Fruit fly (Drosophila melanogaster) whole organism, pupa: ENCODE measurements around the gene hgo.

Experiments
- CG10348 ChIP-seq: fragments of 200-800 bp; sonication (Bioruptor generic); IDR thresholded peaks from 2 replicates; pipeline ENCODE4 v1.3.6; 2022; ENCODE audit warnings: missing biosample characterization, missing genetic modification characterization
- CG12605 ChIP-seq: fragments of 200-800 bp; sonication (Bioruptor generic); IDR thresholded peaks from 2 replicates; pipeline ENCODE4 v1.3.6; 2022; ENCODE audit warnings: missing biosample characterization, missing genetic modification characterization
- CG13204 ChIP-seq: fragments of 200-800 bp; sonication (Bioruptor generic); optimal IDR thresholded peaks from 2 replicates; lab custom pipeline; 2018; ENCODE audit warnings: missing biosample characterization, mild to moderate bottlenecking, missing genetic modification characterization, moderate library complexity
- CG14655 ChIP-seq: fragments of 200-800 bp; sonication (Bioruptor generic); optimal IDR thresholded peaks from 3 replicates; lab custom pipeline; 2017; ENCODE audit warnings: mild to moderate bottlenecking, missing biosample characterization, missing genetic modification reagents, missing genetic modification characterization
- CG15710 ChIP-seq: fragments of 200-800 bp; sonication (Bioruptor generic); optimal IDR thresholded peaks from 2 replicates; lab custom pipeline; 2018; ENCODE audit warnings: missing biosample characterization, mild to moderate bottlenecking, missing genetic modification characterization, moderate library complexity
- CG17806 ChIP-seq: fragments of 200-800 bp; sonication (Bioruptor generic); optimal IDR thresholded peaks from 2 replicates; lab custom pipeline; 2018; ENCODE audit warnings: missing biosample characterization, mild to moderate bottlenecking, missing genetic modification characterization, moderate library complexity
- CG32121 ChIP-seq: fragments of 200-800 bp; sonication (Bioruptor generic); IDR thresholded peaks from 2 replicates; pipeline ENCODE4 v1.3.6; 2022; ENCODE audit warnings: missing biosample characterization, missing genetic modification characterization
- CG34367 ChIP-seq: fragments of 200-800 bp; sonication (Bioruptor generic); optimal IDR thresholded peaks from 2 replicates; lab custom pipeline; 2018; ENCODE audit warnings: missing biosample characterization, mild to moderate bottlenecking, missing genetic modification characterization
- CG4496 ChIP-seq: fragments of 200-800 bp; sonication (Bioruptor generic); IDR thresholded peaks from 3 replicates; pipeline ENCODE4 v1.3.6; 2022; ENCODE audit warnings: missing biosample characterization, missing genetic modification characterization
- CG8159 ChIP-seq: fragments of 200-800 bp; sonication (Bioruptor generic); optimal IDR thresholded peaks from 3 replicates; lab custom pipeline; 2018; ENCODE audit warnings: missing biosample characterization, mild to moderate bottlenecking, missing genetic modification characterization, moderate library complexity
- CG8301 ChIP-seq: fragments of 200-800 bp; sonication (Bioruptor generic); optimal IDR thresholded peaks from 2 replicates; lab custom pipeline; 2018; ENCODE audit warnings: missing biosample characterization, mild to moderate bottlenecking, missing genetic modification characterization
- CG9948 ChIP-seq: fragments of 200-800 bp; sonication (Bioruptor generic); optimal IDR thresholded peaks from 2 replicates; lab custom pipeline; 2018; ENCODE audit warnings: missing biosample characterization, mild to moderate bottlenecking, missing genetic modification characterization, moderate library complexity
- D1 ChIP-seq: fragments of 200-800 bp; sonication (Bioruptor generic); optimal IDR thresholded peaks from 2 replicates; lab custom pipeline; 2018; ENCODE audit warnings: missing biosample characterization, mild to moderate bottlenecking, missing genetic modification characterization, moderate library complexity
- EcR ChIP-seq: fragments of 200-800 bp; sonication (Bioruptor generic); optimal IDR thresholded peaks from 3 replicates; lab custom pipeline; 2019; ENCODE audit warnings: missing biosample characterization, missing genetic modification characterization, mild to moderate bottlenecking, moderate library complexity, missing genetic modification reagents
- Ets98B ChIP-seq: fragments of 200-800 bp; sonication (Bioruptor generic); IDR thresholded peaks from 2 replicates; pipeline ENCODE4 v1.3.6; 2022; ENCODE audit warnings: missing biosample characterization, missing genetic modification characterization
- Pif1A ChIP-seq: fragments of 200-800 bp; sonication (Bioruptor generic); optimal IDR thresholded peaks from 3 replicates; lab custom pipeline; 2016; ENCODE audit warnings: missing biosample characterization, missing genetic modification characterization
- Pif1B ChIP-seq: fragments of 200-800 bp; sonication (Bioruptor generic); optimal IDR thresholded peaks from 3 replicates; lab custom pipeline; 2016; ENCODE audit warnings: missing biosample characterization, missing genetic modification characterization
- Snoo ChIP-seq: fragments of 200-800 bp; sonication (Bioruptor generic); optimal IDR thresholded peaks from 3 replicates; lab custom pipeline; 2017; ENCODE audit warnings: missing biosample characterization, mild to moderate bottlenecking, missing genetic modification characterization, inconsistent platforms
- fd96Ca ChIP-seq: fragments of 200-800 bp; sonication (Bioruptor generic); IDR thresholded peaks from 3 replicates; pipeline ENCODE4 v1.3.6; 2022; ENCODE audit warnings: missing biosample characterization, missing genetic modification characterization
- gl ChIP-seq: fragments of 200-800 bp; sonication (Bioruptor generic); optimal IDR thresholded peaks from 2 replicates; lab custom pipeline; 2018; ENCODE audit warnings: missing biosample characterization, mild to moderate bottlenecking, missing genetic modification characterization
- rn ChIP-seq: fragments of 200-800 bp; sonication (Bioruptor generic); IDR thresholded peaks from 2 replicates; pipeline ENCODE4 v1.3.6; 2022; ENCODE audit warnings: missing biosample characterization, missing genetic modification characterization

hgo gene

DNA sequence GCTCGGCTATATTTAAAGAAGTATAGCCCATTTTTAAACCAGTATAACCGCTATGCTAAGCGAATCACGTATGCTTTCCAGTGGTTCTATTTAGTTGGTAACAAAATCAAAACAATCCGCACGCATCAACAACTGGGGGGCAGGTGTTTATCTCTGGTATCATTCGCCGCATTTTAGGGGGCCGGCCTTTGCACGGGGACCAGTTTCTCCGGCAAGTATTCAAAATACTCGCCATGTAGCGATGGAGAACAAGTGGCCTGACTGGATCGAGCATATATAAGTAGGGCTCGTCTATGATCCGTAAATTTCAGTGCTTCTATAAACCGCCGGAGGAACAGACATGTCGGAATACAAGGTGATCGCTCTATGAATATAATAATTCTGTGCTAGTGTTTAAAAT, at the start of gene hgo:
Gene hgo (plus strand): TSS at position 301 of the 400 bp plus-strand sequence.
- TF ChIP-seq Pif1B (GFP tag; lab: Kevin White, UChicago) (no peak), CG8301 (tag; lab: Kevin White, UChicago) (no peak)

DNA sequence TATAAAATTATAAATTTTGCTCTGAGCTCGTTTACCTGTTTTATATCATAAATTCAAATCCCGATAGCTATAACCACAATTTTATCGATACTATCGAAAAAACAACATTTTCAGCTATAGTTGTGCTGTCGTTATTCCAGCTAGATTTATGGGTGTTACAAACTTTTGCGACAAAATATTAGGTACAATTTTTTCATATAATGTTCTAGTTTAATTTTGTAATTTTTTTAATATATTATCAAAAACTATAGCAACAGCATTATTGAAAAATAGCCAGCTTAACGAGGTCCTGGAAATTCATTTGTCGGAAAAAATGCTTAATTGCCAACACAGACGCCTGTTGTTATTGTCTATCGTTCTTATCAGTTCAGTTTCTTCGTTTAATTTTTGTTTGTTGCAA, 45.1 kb upstream of the hgo start, which contains the start of gene Wdr59:
Gene Wdr59 (plus strand): TSS at position 334 of the 400 bp plus-strand sequence.
- TF ChIP-seq CG14655 (GFP tag; lab: Kevin White, UChicago) (no peak), fd96Ca (GFP tag; lab: Robert Waterston, UW) (no peak), Pif1B (GFP tag; lab: Kevin White, UChicago) (no peak), rn (GFP tag; lab: Robert Waterston, UW) (no peak), CG17806 (tag; lab: Kevin White, UChicago) (peak; percentile 39), CG4496 (GFP tag; lab: Robert Waterston, UW) (no peak), Pif1A (GFP tag; lab: Kevin White, UChicago) (no peak), Snoo (tag; lab: Kevin White, UChicago) (no peak), CG12605 (GFP tag; lab: Robert Waterston, UW) (no peak), Ets98B (GFP tag; lab: Robert Waterston, UW) (no peak), CG15710 (peak; percentile 42), CG8301 (tag; lab: Kevin White, UChicago) (no peak), CG8159 (tag; lab: Kevin White, UChicago) (no peak), CG34367 (tag; lab: Kevin White, UChicago) (no peak), CG32121 (GFP tag; lab: Robert Waterston, UW) (peak; percentile 37; the same call in 1 of the 2 replicates), CG13204 (GFP tag; lab: Kevin White, UChicago) (no peak), CG10348 (GFP tag; lab: Robert Waterston, UW) (no peak), CG9948 (tag; lab: Kevin White, UChicago) (no peak), D1 (tag; lab: Kevin White, UChicago) (peak; percentile 87), gl (no peak), EcR (no peak)

DNA sequence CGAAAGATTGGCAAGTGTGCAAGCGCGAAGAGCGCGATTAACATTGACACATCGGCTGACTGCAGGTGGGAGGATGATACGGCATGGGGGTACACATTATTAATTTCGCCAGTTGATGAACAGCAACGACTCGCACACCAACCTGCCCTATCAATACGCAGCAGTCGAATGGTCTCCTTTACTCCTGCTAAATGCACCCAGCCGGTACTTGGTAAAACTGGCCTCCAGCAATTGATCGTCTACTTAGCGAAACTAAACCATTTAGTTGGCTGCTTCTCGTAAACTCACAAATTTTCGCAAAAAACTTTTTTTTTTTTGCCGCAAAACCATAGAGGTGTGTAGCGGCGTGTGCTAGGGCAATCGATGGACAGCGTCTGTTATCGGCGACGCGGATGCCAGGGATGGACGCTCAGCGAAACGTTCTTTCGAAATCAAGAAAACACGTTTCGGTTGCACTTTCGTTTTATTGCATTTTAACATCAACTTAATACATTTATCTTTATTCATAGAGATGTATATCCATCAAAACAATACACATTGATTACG, 35.6 kb upstream of the hgo start, which contains the start of gene Ge-1:
Gene Ge-1 (minus strand): TSS at position 373 of the 546 bp plus-strand sequence.
- peak; percentile 2 for TF ChIP-seq gl
- no peak for TF ChIP-seq Snoo (tag; lab: Kevin White, UChicago)
- TF ChIP-seq CG13204 (GFP tag; lab: Kevin White, UChicago), result no peak
- no peak for TF ChIP-seq Pif1A (GFP tag; lab: Kevin White, UChicago)
- no peak for TF ChIP-seq CG32121 (GFP tag; lab: Robert Waterston, UW)
- TF ChIP-seq D1 (tag; lab: Kevin White, UChicago), result no peak
- TF ChIP-seq CG8301 (tag; lab: Kevin White, UChicago), result no peak

DNA sequence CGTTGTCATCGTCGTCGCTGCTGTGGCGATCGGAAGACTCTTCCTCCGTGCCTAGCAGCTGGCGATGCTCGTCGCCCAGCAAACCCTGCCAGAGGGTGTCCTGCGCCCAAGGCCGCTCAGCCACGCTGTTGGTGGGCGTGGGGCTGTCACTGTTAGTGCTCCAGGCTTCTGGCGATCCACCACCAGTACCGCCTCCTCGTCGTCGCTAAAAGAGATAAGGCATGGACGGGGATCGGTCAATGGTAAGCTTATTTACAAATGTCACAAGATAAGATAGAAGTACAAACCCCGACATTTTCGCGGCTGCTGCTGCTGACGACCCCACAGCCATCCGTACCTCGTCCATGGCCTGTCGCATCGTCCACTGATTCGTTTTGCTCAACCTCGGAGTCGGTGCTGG, 30.9 kb upstream of the hgo start:
- TF ChIP-seq Snoo (tag; lab: Kevin White, UChicago) (no peak), fd96Ca (GFP tag; lab: Robert Waterston, UW) (0 out of 3 replicates have a peak, but pooled peaks have one; percentile 35), CG10348 (GFP tag; lab: Robert Waterston, UW) (no peak)

dm6 chr2L:11106562-11106962, 29.6 kb upstream of the hgo start, which contains the start of gene Reps:
Gene Reps (minus strand): TSS chr2L:11106645.
- TF ChIP-seq CG4496 (GFP tag; lab: Robert Waterston, UW) (peak; percentile 99), Snoo (tag; lab: Kevin White, UChicago) (peak; percentile 98), EcR (peak; percentile 51), fd96Ca (GFP tag; lab: Robert Waterston, UW) (peak; percentile 99), CG15710 (peak; percentile 98), Ets98B (GFP tag; lab: Robert Waterston, UW) (peak; percentile 98), CG9948 (tag; lab: Kevin White, UChicago) (peak; percentile 98), gl (peak; percentile 92), Pif1B (GFP tag; lab: Kevin White, UChicago) (peak; percentile 96), Pif1A (GFP tag; lab: Kevin White, UChicago) (peak; percentile 97), CG12605 (GFP tag; lab: Robert Waterston, UW) (peak; percentile 96), CG34367 (tag; lab: Kevin White, UChicago) (peak; percentile 98), CG8159 (tag; lab: Kevin White, UChicago) (peak; percentile 98), CG32121 (GFP tag; lab: Robert Waterston, UW) (peak; percentile 98), CG8301 (tag; lab: Kevin White, UChicago) (peak; percentile 97), CG10348 (GFP tag; lab: Robert Waterston, UW) (peak; percentile 96), D1 (tag; lab: Kevin White, UChicago) (no peak), CG13204 (GFP tag; lab: Kevin White, UChicago) (no peak), CG14655 (GFP tag; lab: Kevin White, UChicago) (peak; percentile 98), rn (GFP tag; lab: Robert Waterston, UW) (peak; percentile 98), CG17806 (tag; lab: Kevin White, UChicago) (peak; percentile 98)

dm6 chr2L:11113011-11113528, 23.1 kb upstream of the hgo start, which contains the start of gene Idua:
Gene Idua (minus strand): TSS chr2L:11113061.
- no peak for TF ChIP-seq Pif1B (GFP tag; lab: Kevin White, UChicago)
- peak; percentile 70 for TF ChIP-seq Snoo (tag; lab: Kevin White, UChicago)
- TF ChIP-seq EcR, result no peak
- no peak; the same call in 1 of the 2 replicates for TF ChIP-seq CG12605 (GFP tag; lab: Robert Waterston, UW)
- no peak for TF ChIP-seq CG13204 (GFP tag; lab: Kevin White, UChicago)
- TF ChIP-seq gl, result peak; percentile 18
- TF ChIP-seq Ets98B (GFP tag; lab: Robert Waterston, UW), result no peak; the same call in 1 of the 2 replicates
- TF ChIP-seq CG8159 (tag; lab: Kevin White, UChicago), result peak; percentile 75
- peak; percentile 67; the same call in 1 of the 2 replicates for TF ChIP-seq CG32121 (GFP tag; lab: Robert Waterston, UW)
- no peak for TF ChIP-seq CG8301 (tag; lab: Kevin White, UChicago)
- no peak for TF ChIP-seq CG10348 (GFP tag; lab: Robert Waterston, UW)
- TF ChIP-seq CG17806 (tag; lab: Kevin White, UChicago), result peak; percentile 55
- 0 out of 3 replicates have a peak, but pooled peaks have one; percentile 29 for TF ChIP-seq CG4496 (GFP tag; lab: Robert Waterston, UW)
- TF ChIP-seq Pif1A (GFP tag; lab: Kevin White, UChicago), result no peak
- no peak for TF ChIP-seq CG14655 (GFP tag; lab: Kevin White, UChicago)
- TF ChIP-seq CG34367 (tag; lab: Kevin White, UChicago), result peak; percentile 63
- no peak for TF ChIP-seq rn (GFP tag; lab: Robert Waterston, UW)
- no peak for TF ChIP-seq D1 (tag; lab: Kevin White, UChicago)
- TF ChIP-seq fd96Ca (GFP tag; lab: Robert Waterston, UW), result 0 out of 3 replicates have a peak, but pooled peaks have one; percentile 30
- peak; percentile 71 for TF ChIP-seq CG9948 (tag; lab: Kevin White, UChicago)
- TF ChIP-seq CG15710, result peak; percentile 83
- TF ChIP-seq, all 21 proteins: peak for 10
